Worm (Caenorhabditis elegans): ENCODE results near the gene lbp-7.

ce11 chrV:13863700-13864099 lies 15.7 kb upstream of the lbp-7 start:
- no peak for TF ChIP-seq ceh-36 (tag; optimal IDR thresholded peaks at IDR 0.05)
- TF ChIP-seq ama-1 (optimal IDR thresholded peaks at IDR 0.05), result no peak
- no peak for TF ChIP-seq B0310.2 (tag; optimal IDR thresholded peaks at IDR 0.05)
- no peak for TF ChIP-seq sea-1 (GFP tag; conservative IDR thresholded peaks at IDR 0.05)
- TF ChIP-seq hmg-4 (GFP tag; optimal IDR thresholded peaks at IDR 0.05), result no peak
- TF ChIP-seq ets-7 (tag; optimal IDR thresholded peaks at IDR 0.05), result no peak
- TF ChIP-seq flt-1 (GFP tag; IDR thresholded peaks at IDR 0.05), result no peak
- TF ChIP-seq scrt-1 (GFP tag; IDR thresholded peaks at IDR 0.05), result no peak

All from whole organism, early embryonic.